Fruit fly (Drosophila melanogaster): ENCODE results near the gene knk.

knk gene

dm6 chr3R:10087206-10087927 lies 38.1 kb downstream of the knk start (continued):
- TF ChIP-seq Mad (GFP tag; optimal IDR thresholded peaks at IDR 0.05) = peak; percentile 56
- TF ChIP-seq Doc2 (GFP tag; IDR thresholded peaks at IDR 0.05) = no peak
- peak; percentile 45; the same call in 1 of the 2 replicates for TF ChIP-seq CG7372 (GFP tag; IDR thresholded peaks at IDR 0.05)
- peak; percentile 10 for TF ChIP-seq CG10462 (GFP tag; optimal IDR thresholded peaks at IDR 0.05)
- peak; percentile 51 for TF ChIP-seq CG11398 (GFP tag; optimal IDR thresholded peaks at IDR 0.05)
- peak; percentile 40 for TF ChIP-seq cato (GFP tag; optimal IDR thresholded peaks at IDR 0.05; ENCODE audit: borderline replicate concordance)
- TF ChIP-seq MESR4 (GFP tag; optimal IDR thresholded peaks at IDR 0.05) = no peak
- no peak for TF ChIP-seq CG6813 (GFP tag; optimal IDR thresholded peaks at IDR 0.05)
- peak; percentile 61; the same call in 1 of the 2 replicates for TF ChIP-seq CG5953 (GFP tag; IDR thresholded peaks at IDR 0.05)
- peak; percentile 78 for TF ChIP-seq lmd (GFP tag; IDR thresholded peaks at IDR 0.05)
- peak in 1 of 2 experiments; percentile 86 for TF ChIP-seq eve (GFP tag; optimal IDR thresholded peaks at IDR 0.05)
- peak; percentile 66 for TF ChIP-seq cwo (GFP tag; optimal IDR thresholded peaks at IDR 0.05)
- peak; percentile 49 for TF ChIP-seq CG13775 (GFP tag; optimal IDR thresholded peaks at IDR 0.05)
- TF ChIP-seq Six4 (GFP tag; optimal IDR thresholded peaks at IDR 0.05) = peak; percentile 57
- peak; percentile 32 for TF ChIP-seq CG2116 (GFP tag; optimal IDR thresholded peaks at IDR 0.05)
- peak; percentile 41 for TF ChIP-seq p53 (GFP tag; optimal IDR thresholded peaks at IDR 0.05)
- TF ChIP-seq nom (GFP tag; optimal IDR thresholded peaks at IDR 0.05) = peak; percentile 61
- TF ChIP-seq pan (optimal IDR thresholded peaks at IDR 0.05) = no peak
- peak in 1 of 2 experiments; percentile 74 for TF ChIP-seq pan (GFP tag; optimal IDR thresholded peaks at IDR 0.05 in 1 of 2, IDR thresholded peaks at IDR 0.05 in 1 of 2)
- TF ChIP-seq Ptx1 (GFP tag; IDR thresholded peaks at IDR 0.05) = peak; percentile 75
- peak; percentile 28; the same call in 1 of the 2 replicates for TF ChIP-seq CG4404 (GFP tag; IDR thresholded peaks at IDR 0.05)
- peak; percentile 71 to 82 for TF ChIP-seq dpn (GFP tag; optimal IDR thresholded peaks at IDR 0.05)
- no peak for TF ChIP-seq lola (GFP tag; optimal IDR thresholded peaks at IDR 0.05)
- no peak for TF ChIP-seq zf30C (GFP tag; optimal IDR thresholded peaks at IDR 0.05)
- no peak for TF ChIP-seq nerfin-1 (tag; optimal IDR thresholded peaks at IDR 0.05)
- TF ChIP-seq CG17361 (GFP tag; IDR thresholded peaks at IDR 0.05) = peak; percentile 45; the same call in 2 of the 3 replicates
- peak; percentile 53 for TF ChIP-seq Mes4 (GFP tag; optimal IDR thresholded peaks at IDR 0.05)
- peak; percentile 52; the same call in 1 of the 2 replicates for TF ChIP-seq ap (GFP tag; IDR thresholded peaks at IDR 0.05)
- no peak for TF ChIP-seq CG17802 (tag; optimal IDR thresholded peaks at IDR 0.05)
- peak; percentile 40 for TF ChIP-seq CG18764 (GFP tag; optimal IDR thresholded peaks at IDR 0.05)
- peak; percentile 61 for TF ChIP-seq CG12155 (GFP tag; optimal IDR thresholded peaks at IDR 0.05)
- TF ChIP-seq bab2 (GFP tag; optimal IDR thresholded peaks at IDR 0.05) = peak; percentile 52
- peak; percentile 21 for TF ChIP-seq Chrac-16 (GFP tag; optimal IDR thresholded peaks at IDR 0.05)
- TF ChIP-seq aop (GFP tag; IDR thresholded peaks at IDR 0.05) = 0 out of 2 replicates have a peak, but pooled peaks have one; percentile 18
- peak; percentile 51; the same call in 1 of the 3 replicates for TF ChIP-seq Optix (GFP tag; IDR thresholded peaks at IDR 0.05)
- 0 out of 2 replicates have a peak, but pooled peaks have one; percentile 56 for TF ChIP-seq CG16779 (GFP tag; IDR thresholded peaks at IDR 0.05)
- TF ChIP-seq CG12299 (tag; optimal IDR thresholded peaks at IDR 0.05) = no peak
- peak; percentile 82 for TF ChIP-seq lbe (GFP tag; optimal IDR thresholded peaks at IDR 0.05)
- no peak for TF ChIP-seq usp (GFP tag; optimal IDR thresholded peaks at IDR 0.05)
- peak; percentile 44 for TF ChIP-seq PHDP (tag; optimal IDR thresholded peaks at IDR 0.05)
- TF ChIP-seq Vsx1 (GFP tag; optimal IDR thresholded peaks at IDR 0.05) = no peak
- TF ChIP-seq Elba2 (GFP tag; optimal IDR thresholded peaks at IDR 0.05) = no peak
- no peak for TF ChIP-seq fru (optimal IDR thresholded peaks at IDR 0.05)
- peak; percentile 38 for TF ChIP-seq CG8089 (GFP tag; optimal IDR thresholded peaks at IDR 0.05)
- TF ChIP-seq CG8765 (GFP tag; IDR thresholded peaks at IDR 0.05) = peak; percentile 57; the same call in 1 of the 2 replicates
- no peak for TF ChIP-seq CG5180 (GFP tag; optimal IDR thresholded peaks at IDR 0.05)
- TF ChIP-seq CG10654 (GFP tag; optimal IDR thresholded peaks at IDR 0.05) = peak; percentile 62
- peak; percentile 62; the same call in 2 of the 3 replicates for TF ChIP-seq ci (GFP tag; IDR thresholded peaks at IDR 0.05)
- TF ChIP-seq dati (GFP tag; IDR thresholded peaks at IDR 0.05) = 0 out of 2 replicates have a peak, but pooled peaks have one; percentile 38

Data from whole organism, embryonic.